Worm (Caenorhabditis elegans): ENCODE data around the gene C04C3.6.

DNA sequence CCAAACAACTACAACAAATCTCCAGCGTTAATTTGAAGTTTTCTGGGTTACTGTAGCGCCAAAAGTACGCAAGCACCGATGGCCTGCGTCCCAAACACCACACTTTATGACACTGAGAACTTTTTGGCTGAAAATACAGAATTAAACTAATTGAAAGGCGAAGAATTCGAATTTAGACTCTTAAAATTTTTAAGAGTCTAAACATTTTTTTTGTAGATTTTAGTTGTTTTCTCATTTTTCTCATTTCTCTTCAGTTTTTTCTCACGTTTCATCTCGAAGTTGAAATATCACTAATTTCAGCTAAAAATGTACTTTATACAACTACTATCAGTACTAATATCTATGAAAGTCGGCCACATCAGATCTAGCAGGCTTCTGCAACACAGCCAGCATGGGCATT lies 7.0 kb downstream of the C04C3.6 start, which contains the start of gene lgc-9:
- TF ChIP-seq lin-39 (tag; optimal IDR thresholded peaks at IDR 0.05) (no peak), nhr-11 (tag; optimal IDR thresholded peaks at IDR 0.05) (no peak), hlh-30 (tag; optimal IDR thresholded peaks at IDR 0.05; ENCODE audit: insufficient read depth) (no peak), zag-1 (tag; optimal IDR thresholded peaks at IDR 0.05) (no peak), ceh-28 (tag; optimal IDR thresholded peaks at IDR 0.05) (no peak), lsy-2 (tag; optimal IDR thresholded peaks at IDR 0.05) (no peak), ama-1 (optimal IDR thresholded peaks at IDR 0.05) (no peak), mxl-3 (GFP tag; optimal IDR thresholded peaks at IDR 0.05) (no peak), daf-12 (tag; optimal IDR thresholded peaks at IDR 0.05) (no peak), pqm-1 (tag; optimal IDR thresholded peaks at IDR 0.05) (no peak)

All from whole organism, L4 larva.